Fruit fly (Drosophila melanogaster): ENCODE measurements around the gene CG15822.

Gene CG15822

DNA sequence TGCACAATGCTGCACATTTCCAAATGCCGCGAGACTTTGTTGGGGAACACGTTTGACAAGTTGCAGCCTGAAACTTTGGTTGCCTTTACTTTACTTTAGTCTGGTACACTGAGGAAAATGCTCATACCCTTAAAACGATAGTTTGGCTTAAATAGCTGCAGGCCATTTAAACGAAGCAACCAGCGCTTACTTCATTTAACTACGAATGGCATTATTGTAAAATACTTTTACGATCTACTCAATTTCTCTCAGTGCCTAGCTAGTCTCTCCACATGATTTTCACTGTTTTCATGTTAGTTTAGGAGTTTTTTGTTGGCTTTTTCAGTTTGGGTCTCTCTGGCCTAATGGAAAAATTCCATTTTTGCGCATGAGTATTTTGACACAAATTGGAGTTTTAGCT, 1.6 kb downstream of the CG15822 start (continued):
- TF ChIP-seq slbo (GFP tag; IDR thresholded peaks at IDR 0.05): peak; percentile 70
- peak in 1 of 3 experiments; percentile 58 for TF ChIP-seq lola (GFP tag; optimal IDR thresholded peaks at IDR 0.05)
- peak; percentile 34 for TF ChIP-seq CG9437 (GFP tag; optimal IDR thresholded peaks at IDR 0.05)
- peak; percentile 84 for TF ChIP-seq CG2678 (tag; optimal IDR thresholded peaks at IDR 0.05)
- peak; percentile 68 for TF ChIP-seq sqz (GFP tag; optimal IDR thresholded peaks at IDR 0.05)
- TF ChIP-seq az2 (GFP tag; optimal IDR thresholded peaks at IDR 0.05): peak; percentile 70
- TF ChIP-seq CG8944 (GFP tag; optimal IDR thresholded peaks at IDR 0.05): peak; percentile 53
- peak; percentile 84 for TF ChIP-seq CG6689 (GFP tag; IDR thresholded peaks at IDR 0.05)
- no peak for TF ChIP-seq ERR (GFP tag; optimal IDR thresholded peaks at IDR 0.05)
- peak; percentile 42 for TF ChIP-seq CG31365 (tag; optimal IDR thresholded peaks at IDR 0.05)
- TF ChIP-seq Mes4 (GFP tag; optimal IDR thresholded peaks at IDR 0.05): peak; percentile 43
- peak; percentile 72 for TF ChIP-seq CG12219 (GFP tag; optimal IDR thresholded peaks at IDR 0.05)
- peak; percentile 65 for TF ChIP-seq CG6654 (GFP tag; optimal IDR thresholded peaks at IDR 0.05)
- peak; percentile 16 for TF ChIP-seq twi (tag; optimal IDR thresholded peaks at IDR 0.05)
- peak; percentile 73; the same call in 2 of the 3 replicates for TF ChIP-seq jigr1 (GFP tag; IDR thresholded peaks at IDR 0.05)
- no peak for TF ChIP-seq Sin3A (optimal IDR thresholded peaks at IDR 0.05)
- peak; percentile 64 for TF ChIP-seq CG7357 (GFP tag; IDR thresholded peaks at IDR 0.05)
- peak; percentile 91 for TF ChIP-seq CG17328 (GFP tag; IDR thresholded peaks at IDR 0.05)
- TF ChIP-seq HmgD (GFP tag; optimal IDR thresholded peaks at IDR 0.05): no peak
- no peak for TF ChIP-seq nerfin-2 (GFP tag; IDR thresholded peaks at IDR 0.05; ENCODE audit: partially characterized antibody)
- TF ChIP-seq CG4730 (GFP tag; IDR thresholded peaks at IDR 0.05): peak; percentile 68
- peak; percentile 81 for TF ChIP-seq esg (GFP tag; conservative IDR thresholded peaks at IDR 0.05)
- peak; percentile 54; the same call in 1 of the 2 replicates for TF ChIP-seq dimm (GFP tag; IDR thresholded peaks at IDR 0.05)
- TF ChIP-seq CG8359 (GFP tag; optimal IDR thresholded peaks at IDR 0.05; ENCODE audit: borderline replicate concordance): peak; percentile 65
- TF ChIP-seq CG30431 (GFP tag; optimal IDR thresholded peaks at IDR 0.05): peak; percentile 31
- TF ChIP-seq Ravus (GFP tag; IDR thresholded peaks at IDR 0.05): peak; percentile 3; the same call in 1 of the 2 replicates
- peak; percentile 59 for TF ChIP-seq gcm (GFP tag; optimal IDR thresholded peaks at IDR 0.05)
- peak; percentile 87 for TF ChIP-seq stc (GFP tag; IDR thresholded peaks at IDR 0.05)
- peak; percentile 21 for TF ChIP-seq Nf-YB (GFP tag; optimal IDR thresholded peaks at IDR 0.05)
- peak; percentile 82 for TF ChIP-seq lmd (GFP tag; IDR thresholded peaks at IDR 0.05)
- no peak for TF ChIP-seq Dll (GFP tag; IDR thresholded peaks at IDR 0.05; ENCODE audit: partially characterized antibody)
- no peak for TF ChIP-seq MESR4 (GFP tag; optimal IDR thresholded peaks at IDR 0.05)
- peak; percentile 71 for TF ChIP-seq CG11247 (GFP tag; IDR thresholded peaks at IDR 0.05)
- peak; percentile 82 for TF ChIP-seq ems (GFP tag; optimal IDR thresholded peaks at IDR 0.05)
- TF ChIP-seq CG13775 (GFP tag; optimal IDR thresholded peaks at IDR 0.05): peak; percentile 32
- peak; percentile 45 for TF ChIP-seq tx (GFP tag; optimal IDR thresholded peaks at IDR 0.05)
- no peak for TF ChIP-seq fd102C (GFP tag; optimal IDR thresholded peaks at IDR 0.05)
- peak; percentile 48 for TF ChIP-seq CG31388 (GFP tag; optimal IDR thresholded peaks at IDR 0.05)
- TF ChIP-seq Sox100B (GFP tag; optimal IDR thresholded peaks at IDR 0.05): peak; percentile 79
- no peak for TF ChIP-seq Usf (GFP tag; optimal IDR thresholded peaks at IDR 0.05)
- peak; percentile 25 for TF ChIP-seq CG17186 (GFP tag; optimal IDR thresholded peaks at IDR 0.05)
- TF ChIP-seq H2.0 (GFP tag; IDR thresholded peaks at IDR 0.05): peak; percentile 86
- no peak for TF ChIP-seq pho (GFP tag; optimal IDR thresholded peaks at IDR 0.05)
- TF ChIP-seq hkb (optimal IDR thresholded peaks at IDR 0.05): no peak
- peak; percentile 91 for TF ChIP-seq hkb (GFP tag; IDR thresholded peaks at IDR 0.05)
- peak; percentile 18 for TF ChIP-seq CG7987 (GFP tag; optimal IDR thresholded peaks at IDR 0.05)
- TF ChIP-seq CG9727 (GFP tag; optimal IDR thresholded peaks at IDR 0.05): peak; percentile 32
- TF ChIP-seq CG2712 (tag; optimal IDR thresholded peaks at IDR 0.05): peak; percentile 87
- peak; percentile 49 for TF ChIP-seq CG4854 (GFP tag; optimal IDR thresholded peaks at IDR 0.05)
- peak; percentile 82 for TF ChIP-seq CG14014 (GFP tag; IDR thresholded peaks at IDR 0.05)
- no peak for TF ChIP-seq Doc3 (GFP tag; IDR thresholded peaks at IDR 0.05; ENCODE audit: partially characterized antibody)
- TF ChIP-seq HmgZ (tag; optimal IDR thresholded peaks at IDR 0.05): peak; percentile 40

Data from whole organism, embryonic.